Fruit fly (Drosophila melanogaster) whole organism, adult: ENCODE data around the gene CG10164.

ENCODE experiments used
- CG7101 ChIP-seq: fragments of 200-800 bp; sonication (Bioruptor generic); optimal IDR thresholded peaks from 2 replicates; lab custom pipeline; 2018; ENCODE audit warnings: missing biosample characterization, mild to moderate bottlenecking, missing genetic modification characterization, moderate library complexity
- tj ChIP-seq: fragments of 200-800 bp; sonication (Bioruptor generic); optimal IDR thresholded peaks from 3 replicates; lab custom pipeline; 2017; ENCODE audit warnings: missing biosample characterization, mild to moderate bottlenecking, missing genetic modification characterization, moderate library complexity

DNA sequence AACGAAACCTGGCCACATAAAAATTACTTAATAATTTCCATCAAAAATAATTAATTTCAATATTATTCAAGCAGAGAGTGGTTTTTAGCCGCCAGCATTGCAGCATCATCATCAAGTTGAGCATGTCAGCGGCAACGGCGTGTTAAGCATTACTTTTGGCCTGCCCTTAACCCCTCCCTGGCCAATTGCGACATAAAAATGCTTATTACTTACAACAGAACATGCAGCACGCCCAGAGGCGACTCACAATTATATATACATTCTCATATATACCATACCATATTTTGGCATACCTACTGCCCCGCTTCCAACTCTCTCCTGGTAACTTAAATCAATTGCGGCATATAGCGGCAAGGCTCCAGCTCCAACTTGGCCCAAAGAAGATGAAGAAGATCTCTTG lies 45.4 kb downstream of the CG10164 start:
- no peak for TF ChIP-seq CG7101 (tag; lab: Kevin White, UChicago)
- TF ChIP-seq tj: no peak
